Worm (Caenorhabditis elegans) whole organism, midembryonic: ENCODE results near the gene smex-1.

Experiments
- T22C8.4 ChIP-seq: fragments of 200-800 bp; sonication (Bioruptor generic); IDR thresholded peaks from 2 replicates; pipeline ENCODE4 v1.3.6; 2022; ENCODE audit warnings: missing genetic modification characterization, missing compliant biosample characterization
- flt-1 ChIP-seq: fragments of 200-800 bp; sonication (Bioruptor generic); IDR thresholded peaks from 2 replicates; pipeline ENCODE4 v1.3.6; 2022; ENCODE audit warnings: missing genetic modification characterization, missing compliant biosample characterization
- klf-2 ChIP-seq: fragments of 200-800 bp; sonication (Bioruptor generic); conservative IDR thresholded peaks from 2 replicates; pipeline ENCODE4 v1.3.6; 2022; ENCODE audit warnings: missing genetic modification reagents, missing genetic modification characterization, missing compliant biosample characterization
- med-1 ChIP-seq: sonication (generic microtip); optimal IDR thresholded peaks from 2 replicates; lab custom pipeline; 2017; ENCODE audit warnings: missing genetic modification characterization, mild to moderate bottlenecking, missing compliant biosample characterization, antibody characterized with exemption, missing genetic modification reagents; ENCODE audit not compliant: insufficient read depth
- ref-1 ChIP-seq: fragments of 200-800 bp; sonication (Bioruptor generic); conservative IDR thresholded peaks from 2 replicates; pipeline ENCODE4 v1.3.6; 2022; ENCODE audit warnings: missing genetic modification reagents, missing genetic modification characterization, missing compliant biosample characterization
- tab-1 ChIP-seq: fragments of 200-800 bp; sonication (Bioruptor generic); IDR thresholded peaks from 2 replicates; pipeline ENCODE4 v1.3.6; 2022; ENCODE audit warnings: missing genetic modification characterization, missing compliant biosample characterization
- ztf-23 ChIP-seq: fragments of 200-800 bp; sonication (Bioruptor generic); IDR thresholded peaks from 2 replicates; pipeline ENCODE4 v1.3.6; 2022; ENCODE audit warnings: missing genetic modification reagents, missing genetic modification characterization, missing compliant biosample characterization

ce11 chrV:8304461-8305195 is 8.9 kb upstream of the smex-1 start, which contains the start of gene W02D7.11:
- no peak for TF ChIP-seq med-1 (GFP tag; lab: Kevin White, UChicago)
- TF ChIP-seq flt-1 (GFP tag; lab: Robert Waterston, UW) = no peak
- no peak for TF ChIP-seq T22C8.4 (GFP tag; lab: Robert Waterston, UW)
- TF ChIP-seq klf-2 (GFP tag; lab: Robert Waterston, UW) = no peak
- TF ChIP-seq tab-1 (GFP tag; lab: Robert Waterston, UW) = no peak
- no peak for TF ChIP-seq ztf-23 (GFP tag; lab: Robert Waterston, UW)
- no peak for TF ChIP-seq ref-1
